Worm (Caenorhabditis elegans): ENCODE measurements around the gene ZC506.1.

The ZC506.1 gene

ce11 chrX:9958561-9958960, at the start of gene ZC506.1:
ZC506.1 (plus strand) TSS chrX:9958960.
- TF ChIP-seq pqm-1 (tag; optimal IDR thresholded peaks at IDR 0.05) (peak; percentile 88), nhr-77 (tag; optimal IDR thresholded peaks at IDR 0.05) (peak; percentile 65), ceh-82 (tag; optimal IDR thresholded peaks at IDR 0.05) (peak; percentile 74), nhr-25 (tag; optimal IDR thresholded peaks at IDR 0.05) (peak; percentile 96), nhr-23 (tag; optimal IDR thresholded peaks at IDR 0.05) (peak; percentile 94), elt-1 (tag; optimal IDR thresholded peaks at IDR 0.05) (peak; percentile 82), unc-39 (tag; optimal IDR thresholded peaks at IDR 0.05) (no peak), fkh-10 (GFP tag; optimal IDR thresholded peaks at IDR 0.05) (peak; percentile 82), fos-1 (tag; optimal IDR thresholded peaks at IDR 0.05) (peak; percentile 51), mdl-1 (tag; optimal IDR thresholded peaks at IDR 0.05) (peak; percentile 75), tbx-2 (tag; optimal IDR thresholded peaks at IDR 0.05) (peak; percentile 87), lin-39 (tag; optimal IDR thresholded peaks at IDR 0.05) (peak; percentile 98), pha-4 (tag; optimal IDR thresholded peaks at IDR 0.05) (peak; percentile 98), nhr-67 (tag; optimal IDR thresholded peaks at IDR 0.05) (no peak), nhr-76 (tag; optimal IDR thresholded peaks at IDR 0.05) (no peak), ceh-16 (tag; optimal IDR thresholded peaks at IDR 0.05) (no peak), jun-1 (tag; optimal IDR thresholded peaks at IDR 0.05) (peak; percentile 92), nhr-237 (tag; optimal IDR thresholded peaks at IDR 0.05) (no peak), eor-1 (tag; optimal IDR thresholded peaks at IDR 0.05) (no peak), R02D3.7 (tag; optimal IDR thresholded peaks at IDR 0.05) (peak; percentile 63), zag-1 (tag; optimal IDR thresholded peaks at IDR 0.05) (peak; percentile 38), elt-3 (tag; optimal IDR thresholded peaks at IDR 0.05) (peak in 2 of 3 experiments; percentile 1 to 62), ztf-11 (tag; optimal IDR thresholded peaks at IDR 0.05) (no peak), egl-27 (tag; optimal IDR thresholded peaks at IDR 0.05) (peak; percentile 87), nhr-43 (tag; optimal IDR thresholded peaks at IDR 0.05; ENCODE audit: poor library complexity, severe bottlenecking) (peak; percentile 90), ama-1 (optimal IDR thresholded peaks at IDR 0.05) (peak; percentile 16), snpc-4 (tag; optimal IDR thresholded peaks at IDR 0.05) (peak; percentile 94), ceh-9 (tag; optimal IDR thresholded peaks at IDR 0.05) (no peak), aly-2 (tag; optimal IDR thresholded peaks at IDR 0.05) (no peak), sea-2 (GFP tag; optimal IDR thresholded peaks at IDR 0.05) (peak; percentile 30), fkh-2 (tag; optimal IDR thresholded peaks at IDR 0.05) (peak; percentile 63), daf-12 (tag; optimal IDR thresholded peaks at IDR 0.05) (peak; percentile 50), egl-5 (tag; optimal IDR thresholded peaks at IDR 0.05) (peak; percentile 91), nfya-1 (tag; optimal IDR thresholded peaks at IDR 0.05; ENCODE audit: insufficient read depth) (peak; percentile 93), lin-15B (tag; optimal IDR thresholded peaks at IDR 0.05) (peak; percentile 92), mml-1 (tag; optimal IDR thresholded peaks at IDR 0.05) (no peak), ceh-28 (tag; optimal IDR thresholded peaks at IDR 0.05) (peak; percentile 94), nhr-11 (tag; optimal IDR thresholded peaks at IDR 0.05) (peak; percentile 67), lsy-12 (tag; optimal IDR thresholded peaks at IDR 0.05) (peak; percentile 97), hmg-11 (tag; optimal IDR thresholded peaks at IDR 0.05) (peak; percentile 94), ztf-4 (tag; optimal IDR thresholded peaks at IDR 0.05) (peak; percentile 74), ZK546.5 (tag; optimal IDR thresholded peaks at IDR 0.05) (no peak), unc-62 (GFP tag; optimal IDR thresholded peaks at IDR 0.05) (peak; percentile 90), nhr-28 (tag; optimal IDR thresholded peaks at IDR 0.05) (no peak), skn-1 (tag; optimal IDR thresholded peaks at IDR 0.05) (peak; percentile 76), nhr-12 (tag; optimal IDR thresholded peaks at IDR 0.05) (no peak), elt-2 (tag; optimal IDR thresholded peaks at IDR 0.05) (peak; percentile 86)

ce11 chrX:9917362-9917761, 41.4 kb upstream of the ZC506.1 start, which contains the start of gene F21G4.6:
F21G4.6 (minus strand) TSS chrX:9917448.
- TF ChIP-seq elt-1 (tag; optimal IDR thresholded peaks at IDR 0.05) (no peak), nfya-1 (tag; optimal IDR thresholded peaks at IDR 0.05; ENCODE audit: insufficient read depth) (peak; percentile 78)

Data from whole organism, L3 larva.